Fruit fly (Drosophila melanogaster): ENCODE measurements around the gene CG46399.

dm6 chrX:14892303-14892702 lies 33.3 kb downstream of the CG46399 start:
- TF ChIP-seq CTCF (optimal IDR thresholded peaks at IDR 0.05) (no peak), CG8478 (optimal IDR thresholded peaks at IDR 0.05) (no peak)

Measured in S2 (cell line).